Fruit fly (Drosophila melanogaster): Measurements from ENCODE around the gene CG34274.

The CG34274 gene

DNA sequence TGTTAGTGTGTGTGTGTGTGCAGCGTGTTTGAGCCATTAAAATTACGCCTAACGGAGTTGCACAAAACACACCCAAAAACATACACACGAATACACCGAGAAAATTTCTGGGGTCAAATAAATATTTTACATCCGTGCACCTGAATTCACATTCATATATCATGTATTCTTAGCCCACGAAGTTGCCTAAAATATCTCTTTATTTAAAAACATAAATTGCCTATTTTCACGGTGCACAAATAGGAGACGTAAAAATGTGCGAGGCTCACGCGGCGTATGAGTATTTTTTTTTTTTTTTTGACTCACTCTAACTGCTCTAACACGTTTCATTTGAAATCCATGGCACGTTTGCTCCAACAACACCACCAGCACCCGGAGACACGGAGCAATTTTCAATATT, 30.7 kb upstream of the CG34274 start:
- no peak for TF ChIP-seq Clk (GFP tag; optimal IDR thresholded peaks at IDR 0.05)
- TF ChIP-seq CG33017 (tag; optimal IDR thresholded peaks at IDR 0.05): no peak
- TF ChIP-seq CG12768 (GFP tag; optimal IDR thresholded peaks at IDR 0.05): no peak
- no peak for TF ChIP-seq Crg-1 (GFP tag; optimal IDR thresholded peaks at IDR 0.05)
- TF ChIP-seq CG14711 (tag; optimal IDR thresholded peaks at IDR 0.05): no peak
- no peak for TF ChIP-seq cnc (optimal IDR thresholded peaks at IDR 0.05)
- no peak for TF ChIP-seq Mnt (GFP tag; optimal IDR thresholded peaks at IDR 0.05)
- no peak for TF ChIP-seq tj (GFP tag; optimal IDR thresholded peaks at IDR 0.05)
- no peak for TF ChIP-seq bab1 (GFP tag; optimal IDR thresholded peaks at IDR 0.05)
- no peak for TF ChIP-seq CG7045 (GFP tag; optimal IDR thresholded peaks at IDR 0.05)
- no peak for TF ChIP-seq CG11617 (GFP tag; optimal IDR thresholded peaks at IDR 0.05)
- no peak for TF ChIP-seq Hr96 (GFP tag; optimal IDR thresholded peaks at IDR 0.05)
- TF ChIP-seq pad (GFP tag; optimal IDR thresholded peaks at IDR 0.05): no peak
- TF ChIP-seq CG1620 (GFP tag; optimal IDR thresholded peaks at IDR 0.05): no peak
- no peak for TF ChIP-seq kay (GFP tag; ENCODE audit: borderline replicate concordance)
- no peak for TF ChIP-seq CG7101 (tag; optimal IDR thresholded peaks at IDR 0.05)
- TF ChIP-seq cic (GFP tag; optimal IDR thresholded peaks at IDR 0.05): no peak
- TF ChIP-seq CG5204 (GFP tag; optimal IDR thresholded peaks at IDR 0.05): no peak

DNA sequence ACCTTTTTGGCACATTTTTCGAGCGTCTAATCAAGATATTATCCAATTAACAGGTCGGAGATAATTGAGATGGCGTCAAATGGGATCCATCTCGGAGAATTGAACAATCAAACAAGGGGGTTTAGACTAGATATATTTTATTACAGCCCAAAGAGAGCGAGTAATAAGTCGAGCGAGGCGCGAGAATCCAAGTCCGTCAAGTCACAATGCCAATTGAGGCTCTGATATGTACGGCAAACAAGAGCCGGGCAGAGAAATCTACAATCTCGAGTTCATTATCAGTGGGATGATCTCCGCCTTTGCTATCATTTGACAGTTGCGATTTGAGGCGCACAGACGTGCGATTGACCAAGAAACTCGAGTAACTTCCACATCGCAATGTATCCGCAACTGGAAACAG, 27.2 kb upstream of the CG34274 start, which contains the start of gene CG5404:
Gene CG5404, plus strand, starts transcription at position 301 of the 400 bp plus-strand sequence.
- no peak for TF ChIP-seq pad (GFP tag; optimal IDR thresholded peaks at IDR 0.05)
- TF ChIP-seq Clk (GFP tag; optimal IDR thresholded peaks at IDR 0.05): no peak
- TF ChIP-seq CG5204 (GFP tag; optimal IDR thresholded peaks at IDR 0.05): no peak
- no peak for TF ChIP-seq Hr96 (GFP tag; optimal IDR thresholded peaks at IDR 0.05)
- TF ChIP-seq Mnt (GFP tag; optimal IDR thresholded peaks at IDR 0.05): no peak
- TF ChIP-seq Crg-1 (GFP tag; optimal IDR thresholded peaks at IDR 0.05): no peak
- no peak for TF ChIP-seq bab1 (GFP tag; optimal IDR thresholded peaks at IDR 0.05)
- TF ChIP-seq CG7101 (tag; optimal IDR thresholded peaks at IDR 0.05): no peak
- no peak for TF ChIP-seq toe (GFP tag; optimal IDR thresholded peaks at IDR 0.05)
- no peak for TF ChIP-seq cnc (optimal IDR thresholded peaks at IDR 0.05)
- TF ChIP-seq CG11617 (GFP tag; optimal IDR thresholded peaks at IDR 0.05): no peak
- no peak for TF ChIP-seq tj (GFP tag; optimal IDR thresholded peaks at IDR 0.05)
- TF ChIP-seq CG33017 (tag; optimal IDR thresholded peaks at IDR 0.05): no peak
- no peak for TF ChIP-seq CG7045 (GFP tag; optimal IDR thresholded peaks at IDR 0.05)
- no peak for TF ChIP-seq CG1620 (GFP tag; optimal IDR thresholded peaks at IDR 0.05)
- no peak for TF ChIP-seq ovo (GFP tag; optimal IDR thresholded peaks at IDR 0.05)
- no peak for TF ChIP-seq CG12768 (GFP tag; optimal IDR thresholded peaks at IDR 0.05)

DNA sequence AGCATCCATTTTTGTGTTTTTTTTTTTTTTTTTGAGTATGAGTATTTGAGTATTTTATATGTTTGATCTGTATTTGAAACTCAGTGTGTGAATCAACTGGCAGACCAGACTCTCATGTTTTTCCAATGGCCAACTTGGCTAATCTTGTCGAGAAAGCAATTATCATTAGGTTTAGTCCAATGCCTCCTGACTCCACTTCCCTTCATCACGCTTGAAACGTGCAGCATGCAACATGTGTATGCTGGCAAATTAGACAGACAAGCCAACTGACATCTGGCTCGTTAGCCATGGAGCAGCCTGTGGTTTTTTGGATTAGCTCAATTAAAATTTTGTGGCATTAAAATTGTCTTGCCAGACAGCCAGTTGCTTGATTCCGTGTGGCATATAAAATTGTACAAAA, 15.1 kb upstream of the CG34274 start, which contains the start of gene CG31294:
Gene CG31294, minus strand, starts transcription at position 101 of the 400 bp plus-strand sequence.
- no peak for TF ChIP-seq tj (GFP tag; optimal IDR thresholded peaks at IDR 0.05)

DNA sequence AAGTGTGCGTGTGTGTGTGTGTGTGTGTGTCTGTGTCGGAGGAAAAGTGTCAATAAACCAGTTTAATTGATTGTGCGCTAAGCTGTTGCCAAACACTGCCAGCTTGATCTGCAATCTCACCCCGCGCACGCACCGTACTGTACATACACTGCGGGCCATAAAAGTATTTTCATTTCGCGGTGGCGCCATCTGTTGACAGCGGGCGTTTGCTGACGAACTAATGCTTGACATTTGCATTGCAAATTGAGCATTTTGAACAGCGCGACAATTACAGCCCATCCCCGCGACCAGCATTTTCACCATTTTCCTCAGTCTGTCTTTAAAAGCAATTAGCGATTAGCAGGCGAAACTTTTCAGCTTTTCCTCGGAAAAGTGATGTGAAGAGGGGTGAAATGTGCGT, 917 bp upstream of the CG34274 start:
- TF ChIP-seq CG12768 (GFP tag; optimal IDR thresholded peaks at IDR 0.05) (no peak), Clk (GFP tag; optimal IDR thresholded peaks at IDR 0.05) (no peak), pad (GFP tag; optimal IDR thresholded peaks at IDR 0.05) (no peak), CG7045 (GFP tag; optimal IDR thresholded peaks at IDR 0.05) (no peak), CG14711 (tag; optimal IDR thresholded peaks at IDR 0.05) (no peak), CG11617 (GFP tag; optimal IDR thresholded peaks at IDR 0.05) (no peak), CG5204 (GFP tag; optimal IDR thresholded peaks at IDR 0.05) (no peak), toe (GFP tag; optimal IDR thresholded peaks at IDR 0.05) (no peak), kay (GFP tag; ENCODE audit: borderline replicate concordance) (no peak)

DNA sequence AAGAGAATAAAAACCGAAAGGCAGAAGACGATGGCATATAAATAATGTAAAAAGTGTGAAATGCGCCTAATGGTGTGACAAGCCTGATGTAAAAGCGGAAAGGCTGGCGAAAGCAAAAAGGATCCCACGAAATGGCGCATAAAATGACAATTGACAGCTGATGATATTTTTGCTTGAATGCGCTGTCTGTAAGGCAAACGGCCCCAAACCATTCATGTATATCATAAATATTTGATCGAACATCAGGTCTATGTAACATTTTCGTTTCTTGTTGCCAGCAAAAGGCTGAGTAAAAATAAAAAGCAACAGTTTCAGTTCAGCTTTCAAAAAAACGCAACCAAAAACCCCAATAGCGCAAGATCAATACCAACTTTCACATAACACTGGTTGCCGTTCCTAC, 12.8 kb downstream of the CG34274 start, which contains the start of gene CG4520:
Gene CG4520, plus strand, starts transcription at position 301 of the 400 bp plus-strand sequence.
- TF ChIP-seq pad (GFP tag; optimal IDR thresholded peaks at IDR 0.05): no peak
- no peak for TF ChIP-seq Mnt (GFP tag; optimal IDR thresholded peaks at IDR 0.05)
- no peak for TF ChIP-seq tj (GFP tag; optimal IDR thresholded peaks at IDR 0.05)
- no peak for TF ChIP-seq Hr96 (GFP tag; optimal IDR thresholded peaks at IDR 0.05)
- no peak for TF ChIP-seq CG14711 (tag; optimal IDR thresholded peaks at IDR 0.05)
- TF ChIP-seq CG12768 (GFP tag; optimal IDR thresholded peaks at IDR 0.05): no peak
- TF ChIP-seq CG5204 (GFP tag; optimal IDR thresholded peaks at IDR 0.05): no peak
- no peak for TF ChIP-seq cic (GFP tag; optimal IDR thresholded peaks at IDR 0.05)
- TF ChIP-seq CG7101 (tag; optimal IDR thresholded peaks at IDR 0.05): no peak
- TF ChIP-seq toe (GFP tag; optimal IDR thresholded peaks at IDR 0.05): no peak
- no peak for TF ChIP-seq CG11617 (GFP tag; optimal IDR thresholded peaks at IDR 0.05)
- no peak for TF ChIP-seq kay (GFP tag; ENCODE audit: borderline replicate concordance)
- no peak for TF ChIP-seq cnc (optimal IDR thresholded peaks at IDR 0.05)
- no peak for TF ChIP-seq bab1 (GFP tag; optimal IDR thresholded peaks at IDR 0.05)
- no peak for TF ChIP-seq CG33017 (tag; optimal IDR thresholded peaks at IDR 0.05)
- no peak for TF ChIP-seq CG1620 (GFP tag; optimal IDR thresholded peaks at IDR 0.05)
- TF ChIP-seq CG7045 (GFP tag; optimal IDR thresholded peaks at IDR 0.05): no peak

DNA sequence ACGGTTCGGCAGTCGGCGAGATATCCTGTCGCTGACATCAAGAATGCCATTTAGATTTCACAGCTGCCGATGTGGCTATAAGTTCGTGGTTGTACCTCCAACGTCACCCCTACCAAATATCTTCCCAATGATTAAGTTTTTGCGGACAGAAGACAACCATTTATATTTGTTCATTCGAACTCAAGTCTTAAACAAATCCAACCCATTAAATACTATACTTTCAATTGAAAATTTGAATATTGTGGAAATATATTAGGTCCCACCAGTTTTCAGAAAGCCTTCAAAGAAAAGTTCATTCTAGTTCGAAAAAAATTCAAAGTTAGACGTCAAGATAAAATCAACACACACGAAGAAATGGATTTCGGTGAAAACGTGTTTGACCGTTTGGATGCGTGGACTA, 31.3 kb downstream of the CG34274 start, which contains the start of gene CG12784:
Gene CG12784, plus strand, starts transcription at position 301 of the 400 bp plus-strand sequence.
- TF ChIP-seq CG7101 (tag; optimal IDR thresholded peaks at IDR 0.05) (no peak), CG14711 (tag; optimal IDR thresholded peaks at IDR 0.05) (no peak), Hr96 (GFP tag; optimal IDR thresholded peaks at IDR 0.05) (no peak), Clk (GFP tag; optimal IDR thresholded peaks at IDR 0.05) (no peak), bab1 (GFP tag; optimal IDR thresholded peaks at IDR 0.05) (no peak), CG7045 (GFP tag; optimal IDR thresholded peaks at IDR 0.05) (no peak), CG5204 (GFP tag; optimal IDR thresholded peaks at IDR 0.05) (no peak), cic (GFP tag; optimal IDR thresholded peaks at IDR 0.05) (no peak), CG12768 (GFP tag; optimal IDR thresholded peaks at IDR 0.05) (no peak), CG11617 (GFP tag; optimal IDR thresholded peaks at IDR 0.05) (no peak), ovo (GFP tag; optimal IDR thresholded peaks at IDR 0.05) (no peak), kay (GFP tag; ENCODE audit: borderline replicate concordance) (no peak), CG33017 (tag; optimal IDR thresholded peaks at IDR 0.05) (no peak), Mnt (GFP tag; optimal IDR thresholded peaks at IDR 0.05) (no peak), cnc (optimal IDR thresholded peaks at IDR 0.05) (no peak), pad (GFP tag; optimal IDR thresholded peaks at IDR 0.05) (no peak), tj (GFP tag; optimal IDR thresholded peaks at IDR 0.05) (no peak), Crg-1 (GFP tag; optimal IDR thresholded peaks at IDR 0.05) (no peak)

All from whole organism, adult.